Fruit fly (Drosophila melanogaster) whole organism, embryonic: ENCODE results near the gene CG10804.

ENCODE experiments used
- Abd-B ChIP-seq: fragments of 200-800 bp; sonication (Bioruptor generic); optimal IDR thresholded peaks from 2 replicates; lab custom pipeline; 2018; ENCODE audit warnings: missing biosample characterization, mild to moderate bottlenecking, missing genetic modification characterization, moderate library complexity
- B-H2 ChIP-seq: fragments of 200-800 bp; sonication (Bioruptor generic); optimal IDR thresholded peaks from 2 replicates; lab custom pipeline; 2018; ENCODE audit warnings: missing biosample characterization, mild to moderate bottlenecking, missing genetic modification characterization
- CG10209 ChIP-seq: fragments of 200-800 bp; sonication (Bioruptor generic); optimal IDR thresholded peaks from 3 replicates; lab custom pipeline; 2017; ENCODE audit warnings: missing biosample characterization, mild to moderate bottlenecking, missing genetic modification characterization, missing genetic modification reagents
- CG10321 ChIP-seq: fragments of 200-800 bp; sonication (Bioruptor generic); IDR thresholded peaks from 2 replicates; pipeline ENCODE4 v1.3.6; 2022; ENCODE audit warnings: missing biosample characterization, missing genetic modification characterization
- CG12071 ChIP-seq: fragments of 200-800 bp; sonication (Bioruptor generic); optimal IDR thresholded peaks from 3 replicates; lab custom pipeline; 2018; ENCODE audit warnings: missing biosample characterization, mild to moderate bottlenecking, missing genetic modification characterization
- CG12104 ChIP-seq: fragments of 200-800 bp; sonication (Bioruptor generic); optimal IDR thresholded peaks from 3 replicates; lab custom pipeline; 2016; ENCODE audit warnings: missing biosample characterization, missing genetic modification characterization
- CG12769 ChIP-seq: fragments of 200-800 bp; sonication (Bioruptor generic); optimal IDR thresholded peaks from 2 replicates; lab custom pipeline; 2019; ENCODE audit warnings: missing biosample characterization, mild to moderate bottlenecking, missing genetic modification characterization, moderate library complexity
- CG13775 ChIP-seq: fragments of 200-800 bp; sonication (Bioruptor generic); optimal IDR thresholded peaks from 3 replicates; lab custom pipeline; 2017; ENCODE audit warnings: missing biosample characterization, mild to moderate bottlenecking, missing genetic modification characterization
- CG15011 ChIP-seq: fragments of 200-800 bp; sonication (Bioruptor generic); optimal IDR thresholded peaks from 3 replicates; lab custom pipeline; 2018; ENCODE audit warnings: missing biosample characterization, mild to moderate bottlenecking, missing genetic modification characterization
- CG17328 ChIP-seq: fragments of 200-800 bp; sonication (Bioruptor generic); IDR thresholded peaks from 2 replicates; pipeline ENCODE4 v1.3.6; 2022; ENCODE audit warnings: missing biosample characterization, missing genetic modification characterization
- CG17361 ChIP-seq: fragments of 200-800 bp; sonication (Bioruptor generic); IDR thresholded peaks from 3 replicates; pipeline ENCODE4 v1.3.6; 2022; ENCODE audit warnings: missing biosample characterization, missing genetic modification characterization
- CG2116 ChIP-seq: fragments of 200-800 bp; sonication (Bioruptor generic); optimal IDR thresholded peaks from 3 replicates; lab custom pipeline; 2018; ENCODE audit warnings: missing biosample characterization, mild to moderate bottlenecking, missing genetic modification characterization
- CG2120 ChIP-seq: fragments of 200-800 bp; sonication (Bioruptor generic); optimal IDR thresholded peaks from 3 replicates; lab custom pipeline; 2016; ENCODE audit warnings: missing biosample characterization, missing genetic modification characterization
- CG2202 ChIP-seq: fragments of 200-800 bp; sonication (Bioruptor generic); optimal IDR thresholded peaks from 2 replicates; lab custom pipeline; 2018; ENCODE audit warnings: missing biosample characterization, mild to moderate bottlenecking, missing genetic modification characterization
- CG30431 ChIP-seq: fragments of 200-800 bp; sonication (Bioruptor generic); optimal IDR thresholded peaks from 2 replicates; lab custom pipeline; 2017; ENCODE audit warnings: missing biosample characterization, missing genetic modification characterization
- CG4820 ChIP-seq: fragments of 200-800 bp; sonication (Bioruptor generic); optimal IDR thresholded peaks from 3 replicates; lab custom pipeline; 2016; ENCODE audit warnings: missing biosample characterization, missing genetic modification characterization
- CG7839 ChIP-seq: fragments of 200-800 bp; sonication (Bioruptor generic); optimal IDR thresholded peaks from 3 replicates; lab custom pipeline; 2018; ENCODE audit warnings: missing biosample characterization, mild to moderate bottlenecking, missing genetic modification characterization, moderate library complexity
- CG8924 ChIP-seq: fragments of 200-800 bp; optimal IDR thresholded peaks from 3 replicates; lab custom pipeline; 2019; ENCODE audit warnings: missing biosample characterization, mild to moderate bottlenecking, missing genetic modification characterization, moderate library complexity
- D19A ChIP-seq: fragments of 200-800 bp; optimal IDR thresholded peaks from 3 replicates; lab custom pipeline; 2019; ENCODE audit warnings: missing biosample characterization, mild to moderate bottlenecking, missing genetic modification characterization, moderate library complexity
- Deaf1 ChIP-seq: fragments of 200-800 bp; optimal IDR thresholded peaks from 3 replicates; lab custom pipeline; 2019; ENCODE audit warnings: missing biosample characterization, mild to moderate bottlenecking, missing genetic modification characterization, moderate library complexity
- Dip2 ChIP-seq: fragments of 200-800 bp; sonication (Bioruptor generic); IDR thresholded peaks from 2 replicates; pipeline ENCODE4 v1.3.6; 2022; ENCODE audit warnings: missing biosample characterization, missing genetic modification characterization
- E2f2 ChIP-seq: fragments of 200-800 bp; sonication (Bioruptor generic); IDR thresholded peaks from 2 replicates; pipeline ENCODE4 v1.3.6; 2022; ENCODE audit warnings: missing biosample characterization, missing genetic modification characterization
- Ets65A ChIP-seq: fragments of 200-800 bp; sonication (Bioruptor generic); peaks from one replicate; lab custom pipeline; 2016; ENCODE audit warnings: missing biosample characterization, missing genetic modification characterization
- Gsc ChIP-seq: fragments of 200-800 bp; sonication (Bioruptor generic); IDR thresholded peaks from 2 replicates; pipeline ENCODE4 v1.3.6; 2022; ENCODE audit warnings: missing biosample characterization, missing genetic modification characterization
- Mrtf ChIP-seq: fragments of 200-800 bp; sonication (Bioruptor generic); IDR thresholded peaks from 3 replicates; pipeline ENCODE4 v1.3.6; 2022; ENCODE audit warnings: missing biosample characterization, missing genetic modification characterization
- Rfx ChIP-seq: fragments of 200-800 bp; sonication (Bioruptor generic); IDR thresholded peaks from 2 replicates; pipeline ENCODE4 v1.3.6; 2022; ENCODE audit warnings: missing biosample characterization, missing genetic modification characterization
- Side ChIP-seq: fragments of 200-800 bp; sonication (Bioruptor generic); optimal IDR thresholded peaks from 2 replicates; lab custom pipeline; 2016; ENCODE audit warnings: missing biosample characterization, missing genetic modification characterization
- Sry-β ChIP-seq: fragments of 200-800 bp; sonication (Bioruptor generic); optimal IDR thresholded peaks from 2 replicates; lab custom pipeline; 2018; ENCODE audit warnings: missing biosample characterization, mild to moderate bottlenecking, missing genetic modification characterization, moderate library complexity
- Ssrp ChIP-seq: fragments of 200-800 bp; sonication (Bioruptor generic); optimal IDR thresholded peaks from 2 replicates; lab custom pipeline; 2018; ENCODE audit warnings: missing biosample characterization, mild to moderate bottlenecking, missing genetic modification characterization, moderate library complexity
- Xbp1 ChIP-seq: fragments of 200-800 bp; sonication (Bioruptor generic); optimal IDR thresholded peaks from 3 replicates; lab custom pipeline; 2016; ENCODE audit warnings: missing biosample characterization, mild to moderate bottlenecking, missing genetic modification characterization
- ab ChIP-seq: fragments of 200-800 bp; sonication (Bioruptor generic); optimal IDR thresholded peaks from 2 replicates; lab custom pipeline; 2016; ENCODE audit warnings: missing biosample characterization, missing genetic modification characterization
- aop ChIP-seq: fragments of 200-800 bp; sonication (Bioruptor generic); IDR thresholded peaks from 2 replicates; pipeline ENCODE4 v1.3.6; 2022; ENCODE audit warnings: missing biosample characterization, missing genetic modification characterization
- az2 ChIP-seq: fragments of 200-800 bp; sonication (Bioruptor generic); optimal IDR thresholded peaks from 3 replicates; lab custom pipeline; 2016; ENCODE audit warnings: missing biosample characterization, missing genetic modification characterization
- bab2 ChIP-seq: fragments of 200-800 bp; sonication (Bioruptor generic); optimal IDR thresholded peaks from 2 replicates; lab custom pipeline; 2016; ENCODE audit warnings: missing biosample characterization, missing genetic modification characterization
- chinmo ChIP-seq: fragments of 200-800 bp; sonication (Bioruptor generic); IDR thresholded peaks from 4 replicates; pipeline ENCODE4 v1.3.6; 2022; ENCODE audit warnings: missing biosample characterization, missing genetic modification characterization; ENCODE audit not compliant: partially characterized antibody
- dpn ChIP-seq, 2 experiments: fragments of 200-800 bp; sonication (Bioruptor generic); optimal IDR thresholded peaks; 3 replicates each; lab custom pipeline; 2016; ENCODE audit warnings: missing biosample characterization in 2 of 2, missing genetic modification characterization in 2 of 2
- gfzf ChIP-seq: fragments of 200-800 bp; sonication (Bioruptor generic); optimal IDR thresholded peaks from 2 replicates; lab custom pipeline; 2016; ENCODE audit warnings: missing biosample characterization, mild to moderate bottlenecking, missing genetic modification characterization, moderate library complexity
- h ChIP-seq: fragments of >200 bp; optimal IDR thresholded peaks from 2 replicates; lab custom pipeline; 2017
- hbn ChIP-seq: fragments of 200-800 bp; sonication (Bioruptor generic); IDR thresholded peaks from 2 replicates; pipeline ENCODE4 v1.3.6; 2022; ENCODE audit warnings: missing biosample characterization, missing genetic modification characterization; ENCODE audit not compliant: partially characterized antibody
- pita ChIP-seq: fragments of 200-800 bp; sonication (Bioruptor generic); optimal IDR thresholded peaks from 2 replicates; lab custom pipeline; 2017; ENCODE audit warnings: missing biosample characterization, mild to moderate bottlenecking, missing genetic modification characterization
- prd ChIP-seq, 3 experiments: fragments of >200 bp in 2 of 3; fragments of 200-800 bp in 1 of 3; sonication (Bioruptor generic) in 1 of 3; optimal IDR thresholded peaks in 2 of 3; IDR thresholded peaks in 1 of 3; 2 replicates in 2 of 3; 3 replicates in 1 of 3; pipeline versions ENCODE4 v1.3.6 to Lab custom; 2017 to 2022; ENCODE audit warnings: missing biosample characterization in 1 of 3, missing genetic modification characterization in 1 of 3
- ranshi ChIP-seq: fragments of 200-800 bp; sonication (Bioruptor generic); IDR thresholded peaks from 2 replicates; pipeline ENCODE4 v1.3.6; 2022; ENCODE audit warnings: missing biosample characterization, missing genetic modification characterization
- sd ChIP-seq: fragments of 200-800 bp; sonication (Bioruptor generic); optimal IDR thresholded peaks from 3 replicates; lab custom pipeline; 2018; ENCODE audit warnings: missing biosample characterization, mild to moderate bottlenecking, missing genetic modification characterization, moderate library complexity
- sens-2 ChIP-seq: fragments of 200-800 bp; sonication (Bioruptor generic); IDR thresholded peaks from 2 replicates; pipeline ENCODE4 v1.3.6; 2022; ENCODE audit warnings: missing biosample characterization, missing genetic modification characterization
- sna ChIP-seq: fragments of 200-800 bp; sonication (Bioruptor generic); IDR thresholded peaks from 2 replicates; pipeline ENCODE4 v1.3.6; 2022; ENCODE audit warnings: missing biosample characterization, missing genetic modification characterization; ENCODE audit not compliant: partially characterized antibody
- sqz ChIP-seq: fragments of 200-800 bp; sonication (Bioruptor generic); optimal IDR thresholded peaks from 3 replicates; lab custom pipeline; 2018; ENCODE audit warnings: missing biosample characterization, mild to moderate bottlenecking, missing genetic modification characterization
- toy ChIP-seq: fragments of 200-800 bp; sonication (Bioruptor generic); IDR thresholded peaks from 2 replicates; pipeline ENCODE4 v1.3.6; 2022; ENCODE audit warnings: missing biosample characterization, missing genetic modification characterization
- unpg ChIP-seq: fragments of 200-800 bp; sonication (Bioruptor generic); optimal IDR thresholded peaks from 3 replicates; lab custom pipeline; 2018; ENCODE audit warnings: missing biosample characterization, mild to moderate bottlenecking, missing genetic modification characterization, moderate library complexity

CG10804 gene

DNA sequence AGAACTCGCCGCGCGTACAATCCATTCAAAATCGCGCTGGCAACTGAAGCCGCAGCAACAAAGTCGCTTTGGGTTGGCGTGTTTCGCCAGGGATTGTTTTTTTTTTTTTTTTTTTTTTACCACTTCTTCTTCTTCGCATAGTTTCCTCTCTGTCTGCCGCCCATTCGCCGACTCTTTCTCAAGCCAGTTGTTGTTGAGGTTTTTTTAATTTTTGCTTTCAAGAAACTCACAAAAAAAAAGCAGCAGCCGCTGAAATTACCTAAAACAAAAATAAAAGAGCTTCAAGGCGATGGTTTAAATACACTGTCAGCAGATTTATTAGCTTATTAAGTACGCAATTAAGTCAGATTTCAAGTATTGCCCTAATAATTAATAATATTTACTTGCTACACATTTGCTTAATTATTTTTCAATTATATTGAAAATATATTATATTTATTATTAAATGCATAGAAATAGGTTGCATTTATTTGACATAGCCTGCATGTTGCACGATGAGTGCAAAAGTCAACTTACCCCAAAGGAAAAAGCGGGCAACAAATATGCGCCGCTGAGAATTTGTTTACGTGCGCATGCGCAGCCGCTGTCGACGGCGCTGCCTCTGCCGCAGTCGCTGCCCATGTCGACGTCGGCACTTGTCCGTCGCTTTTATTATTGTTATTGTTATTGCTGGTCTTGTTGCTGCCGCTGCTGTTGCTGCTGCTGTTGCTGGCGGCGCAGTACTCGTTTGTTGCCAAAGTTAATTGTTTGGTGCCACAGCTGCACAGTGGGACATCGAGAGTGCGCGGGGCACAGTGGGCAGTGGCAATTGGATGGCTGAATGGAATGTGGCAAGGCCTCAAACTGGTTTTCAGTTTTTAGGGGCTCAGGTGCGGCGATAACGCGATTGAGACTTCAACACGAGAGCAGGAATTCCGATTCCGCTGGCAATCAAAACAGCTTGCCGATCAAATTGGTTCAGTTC, 7.4 kb downstream of the CG10804 start, which contains the start of gene CG12206 (continued):
- TF ChIP-seq CG10321 (GFP tag; lab: Robert Waterston, UW) = no peak
- TF ChIP-seq CG4820 (GFP tag; lab: Kevin White, UChicago) = peak; percentile 2
- no peak for TF ChIP-seq sens-2 (GFP tag; lab: Robert Waterston, UW)
- TF ChIP-seq toy (GFP tag; lab: Robert Waterston, UW) = no peak
- 0 out of 3 replicates have a peak, but pooled peaks have one; percentile 28 for TF ChIP-seq Mrtf (GFP tag; lab: Robert Waterston, UW)
- peak; percentile 25; the same call in 1 of the 2 replicates for TF ChIP-seq E2f2 (GFP tag; lab: Robert Waterston, UW)
- TF ChIP-seq prd (optimal IDR thresholded peaks at IDR 0.05; lab: Kevin White, UChicago) = no peak
- TF ChIP-seq prd (GFP tag; IDR thresholded peaks at IDR 0.05; lab: Robert Waterston, UW) = peak; percentile 66
- peak; percentile 19 for TF ChIP-seq CG12104 (GFP tag; lab: Kevin White, UChicago)
- TF ChIP-seq CG12769 (tag; lab: Kevin White, UChicago) = no peak
- TF ChIP-seq CG13775 = peak; percentile 54
- peak; percentile 74 for TF ChIP-seq Ets65A (GFP tag; lab: Kevin White, UChicago)
- peak; percentile 26 for TF ChIP-seq Deaf1 (tag; lab: Kevin White, UChicago)
- no peak for TF ChIP-seq B-H2 (GFP tag; lab: Kevin White, UChicago)
- no peak for TF ChIP-seq gfzf (GFP tag; lab: Kevin White, UChicago)
- no peak for TF ChIP-seq hbn (GFP tag; lab: Robert Waterston, UW)
- TF ChIP-seq ranshi = peak; percentile 60; the same call in 1 of the 2 replicates
- peak; percentile 32 for TF ChIP-seq Xbp1 (GFP tag; lab: Kevin White, UChicago)
- TF ChIP-seq aop (GFP tag; lab: Robert Waterston, UW) = no peak
- TF ChIP-seq D19A (tag; lab: Kevin White, UChicago) = peak; percentile 89
- TF ChIP-seq CG10209 (GFP tag; lab: Kevin White, UChicago) = peak; percentile 50
- peak; percentile 28 for TF ChIP-seq az2 (GFP tag; lab: Kevin White, UChicago)
- no peak for TF ChIP-seq Sry-β (GFP tag; lab: Kevin White, UChicago)
- no peak for TF ChIP-seq CG12071
- TF ChIP-seq CG8924 (tag; lab: Kevin White, UChicago) = peak; percentile 61
- no peak for TF ChIP-seq Gsc (GFP tag; lab: Robert Waterston, UW)
- no peak for TF ChIP-seq CG2202 (tag; lab: Kevin White, UChicago)
- TF ChIP-seq CG17328 (GFP tag; lab: Robert Waterston, UW) = no peak
- TF ChIP-seq CG30431 (GFP tag; lab: Kevin White, UChicago) = peak; percentile 11
- TF ChIP-seq chinmo (GFP tag; lab: Robert Waterston, UW) = peak; percentile 71; the same call in 2 of the 4 replicates
- peak; percentile 79 for TF ChIP-seq CG7839 (tag; lab: Kevin White, UChicago)
- TF ChIP-seq Dip2 (GFP tag; lab: Robert Waterston, UW) = no peak
- peak; percentile 21 for TF ChIP-seq CG2120 (GFP tag; lab: Kevin White, UChicago)
- TF ChIP-seq bab2 (GFP tag; lab: Kevin White, UChicago) = no peak
- peak; percentile 54; the same call in 1 of the 2 replicates for TF ChIP-seq Rfx (GFP tag; lab: Robert Waterston, UW)
- peak; percentile 81 for TF ChIP-seq sd (tag; lab: Kevin White, UChicago)
- TF ChIP-seq CG17361 (GFP tag; lab: Robert Waterston, UW) = peak; percentile 79
- peak; percentile 60 for TF ChIP-seq Abd-B
- no peak for TF ChIP-seq pita (GFP tag; lab: Kevin White, UChicago)
- TF ChIP-seq sna (GFP tag; lab: Robert Waterston, UW) = no peak
- no peak for TF ChIP-seq h (lab: Kevin White, UChicago)
- TF ChIP-seq dpn (GFP tag; optimal IDR thresholded peaks at IDR 0.05; lab: Kevin White, UChicago) = peak in 1 of 2 experiments; percentile 31
- TF ChIP-seq CG15011 (GFP tag; lab: Kevin White, UChicago) = peak; percentile 12
- TF ChIP-seq Side (GFP tag; lab: Kevin White, UChicago) = no peak
- TF ChIP-seq ab (GFP tag; lab: Kevin White, UChicago) = no peak
- peak; percentile 91 for TF ChIP-seq sqz (GFP tag; lab: Kevin White, UChicago)
- peak; percentile 57 for TF ChIP-seq unpg (GFP tag; lab: Kevin White, UChicago)
- TF ChIP-seq CG2116 (GFP tag; lab: Kevin White, UChicago) = no peak
- TF ChIP-seq Ssrp (tag; lab: Kevin White, UChicago) = peak; percentile 53
